Worm (Caenorhabditis elegans): Measurements from ENCODE around the gene F25E5.16.

- TF ChIP-seq rbr-2 (tag; optimal IDR thresholded peaks at IDR 0.05) (no peak), attf-4 (tag; optimal IDR thresholded peaks at IDR 0.05) (no peak)
Observed at ce11 chrV:7414909-7415308, 23.2 kb upstream of the F25E5.16 start, which contains the start of gene F18E3.12.

All from whole organism, L4 larva.